Fruit fly (Drosophila melanogaster): ENCODE results near the gene Ent1.

DNA sequence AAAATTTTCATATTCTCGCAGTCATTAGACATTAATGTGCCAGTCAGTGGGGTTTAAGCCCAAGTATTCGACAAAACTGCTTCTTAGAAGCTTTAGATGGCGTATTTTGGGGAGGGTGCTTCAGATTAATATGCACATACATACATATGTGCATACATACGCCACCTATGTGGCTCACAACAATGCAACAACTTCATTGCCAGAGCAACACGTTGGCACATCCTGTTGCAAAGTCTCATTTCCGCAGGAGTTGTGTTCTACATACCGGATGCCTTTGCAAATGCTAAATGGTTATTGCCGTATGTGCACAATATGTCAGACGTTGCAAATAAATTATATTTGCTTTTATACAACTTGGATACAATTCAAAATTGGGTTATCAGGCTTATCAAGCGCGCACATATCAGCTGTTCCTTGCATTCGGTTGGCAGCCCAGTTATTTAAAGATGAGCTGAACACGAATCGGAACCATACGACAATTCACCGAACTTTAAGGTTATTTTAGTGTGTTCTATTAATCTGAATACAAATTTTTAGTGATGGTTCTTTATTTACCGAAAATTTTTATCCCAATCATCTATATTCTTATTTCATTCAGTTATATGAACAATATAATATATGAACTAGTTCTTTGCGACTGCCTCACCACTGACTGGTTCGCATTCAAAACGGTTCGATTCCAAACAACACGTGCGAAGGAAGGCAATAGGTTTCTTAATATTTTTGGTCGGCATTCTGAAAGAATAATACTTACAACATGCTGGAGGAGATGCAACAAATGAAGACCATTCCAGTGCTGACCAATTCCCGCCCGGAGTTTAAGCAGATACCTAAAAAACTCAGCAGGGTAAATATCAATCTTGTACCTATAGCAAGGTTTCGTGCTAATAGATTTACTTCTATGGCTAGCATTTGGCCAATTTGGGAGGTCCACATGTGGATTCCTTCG, 46.2 kb upstream of the Ent1 start, which contains the start of gene Polr1B:
- no peak for TF ChIP-seq tai (GFP tag; optimal IDR thresholded peaks at IDR 0.05)
- no peak for TF ChIP-seq h (GFP tag; optimal IDR thresholded peaks at IDR 0.05)
- no peak for TF ChIP-seq fru (GFP tag; optimal IDR thresholded peaks at IDR 0.05)
- TF ChIP-seq pan (optimal IDR thresholded peaks at IDR 0.05) = no peak
- TF ChIP-seq Jra (GFP tag; optimal IDR thresholded peaks at IDR 0.05) = no peak
- no peak for TF ChIP-seq br (GFP tag; optimal IDR thresholded peaks at IDR 0.05)

Measured in whole organism, wandering third instar larva.